Fruit fly (Drosophila melanogaster): ENCODE data around the gene Coq5.

DNA sequence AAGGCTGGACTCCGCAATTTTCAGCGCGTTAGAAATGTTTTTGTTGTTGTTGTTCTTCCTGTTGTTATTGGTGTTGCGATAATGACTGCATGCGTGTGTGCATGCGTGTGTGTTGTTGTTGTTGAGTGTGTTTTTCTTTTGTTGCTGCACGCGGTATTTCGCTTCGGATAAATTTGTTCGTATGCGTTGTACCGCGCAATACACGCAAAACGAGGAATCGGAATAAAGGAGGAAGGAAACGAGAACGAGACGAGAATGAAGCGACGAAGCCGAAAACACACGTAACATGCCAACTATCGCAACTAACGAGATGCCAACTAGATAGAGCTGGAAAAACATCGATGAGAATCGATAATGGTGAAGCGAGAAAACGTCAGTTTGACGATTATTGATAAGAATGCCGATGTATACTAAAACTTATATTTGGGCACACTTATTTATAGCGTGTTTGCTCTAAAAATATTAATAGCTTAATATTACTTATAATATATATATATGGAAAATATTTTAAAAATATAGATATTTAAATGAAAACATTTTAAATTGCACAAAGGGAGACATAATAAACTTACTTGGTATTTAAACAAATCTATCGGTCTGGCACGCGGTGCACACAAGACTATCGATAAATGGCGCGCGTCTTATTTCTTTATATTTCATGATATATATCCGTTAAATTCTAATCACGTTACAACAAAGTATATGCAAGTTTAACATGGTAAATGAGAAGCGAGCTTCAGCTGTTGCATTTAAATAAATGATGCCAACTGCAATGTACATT, 17.2 kb upstream of the Coq5 start, which contains the start of gene sno:
- no peak for TF ChIP-seq h (optimal IDR thresholded peaks at IDR 0.05)
- no peak for TF ChIP-seq psq (optimal IDR thresholded peaks at IDR 0.05)
- TF ChIP-seq Sin3A (optimal IDR thresholded peaks at IDR 0.05) = no peak
